Fruit fly (Drosophila melanogaster) whole organism, embryonic: ENCODE measurements around the gene Mst85C.
A peak's percentile ranks its signal among the peaks of the same experiment; 100 is the strongest.

Experiments
- Awh ChIP-seq: fragments of 200-800 bp; sonication (Bioruptor generic); IDR thresholded peaks from 2 replicates; pipeline ENCODE4, ENCODE4 v1.3.6; 2022; ENCODE audit warnings: missing biosample characterization, missing genetic modification characterization
- BEAF-32 ChIP-seq: fragments of 200-800 bp; sonication (Bioruptor generic); optimal IDR thresholded peaks from 3 replicates; lab custom pipeline; 2017; ENCODE audit warnings: missing biosample characterization, missing genetic modification characterization, mild to moderate bottlenecking, moderate library complexity, missing genetic modification reagents
- Blimp-1 ChIP-seq: fragments of 200-800 bp; sonication (Bioruptor generic); optimal IDR thresholded peaks from 3 replicates; lab custom pipeline; 2018; ENCODE audit warnings: missing biosample characterization, missing genetic modification characterization, mild to moderate bottlenecking, moderate library complexity, missing genetic modification reagents
- CG11085 ChIP-seq: fragments of 200-800 bp; sonication (Bioruptor generic); IDR thresholded peaks from 2 replicates; pipeline ENCODE4 v1.3.6; 2022; ENCODE audit warnings: missing biosample characterization, missing genetic modification characterization
- CG11456 ChIP-seq: fragments of 200-800 bp; sonication (Bioruptor generic); IDR thresholded peaks from 3 replicates; pipeline ENCODE4 v1.3.6; 2022; ENCODE audit warnings: missing biosample characterization, missing genetic modification characterization
- CG12236 ChIP-seq: fragments of 200-800 bp; sonication (Bioruptor generic); optimal IDR thresholded peaks from 2 replicates; lab custom pipeline; 2016; ENCODE audit warnings: missing biosample characterization, missing genetic modification characterization
- CG12659 ChIP-seq: fragments of 200-800 bp; sonication (Bioruptor generic); optimal IDR thresholded peaks from 3 replicates; lab custom pipeline; 2017; ENCODE audit warnings: mild to moderate bottlenecking, missing biosample characterization, missing genetic modification reagents, missing genetic modification characterization
- CG13424 ChIP-seq: fragments of 200-800 bp; sonication (Bioruptor generic); optimal IDR thresholded peaks from 2 replicates; lab custom pipeline; 2019; ENCODE audit warnings: missing biosample characterization, mild to moderate bottlenecking, missing genetic modification characterization, moderate library complexity
- CG15269 ChIP-seq: fragments of 200-800 bp; sonication (Bioruptor generic); optimal IDR thresholded peaks from 2 replicates; lab custom pipeline; 2018; ENCODE audit warnings: missing biosample characterization, mild to moderate bottlenecking, missing genetic modification characterization, moderate library complexity
- CG1529 ChIP-seq: fragments of 200-800 bp; sonication (Bioruptor generic); optimal IDR thresholded peaks from 3 replicates; lab custom pipeline; 2018; ENCODE audit warnings: missing biosample characterization, missing genetic modification characterization
- CG15514 ChIP-seq: fragments of 200-800 bp; sonication (Bioruptor generic); optimal IDR thresholded peaks from 3 replicates; lab custom pipeline; 2017; ENCODE audit warnings: missing biosample characterization, missing genetic modification characterization, mild to moderate bottlenecking, moderate library complexity, missing genetic modification reagents
- CG1602 ChIP-seq: fragments of 200-800 bp; sonication (Bioruptor generic); optimal IDR thresholded peaks from 3 replicates; lab custom pipeline; 2016; ENCODE audit warnings: missing biosample characterization, missing genetic modification characterization
- CG16863 ChIP-seq: fragments of 200-800 bp; sonication (Bioruptor generic); optimal IDR thresholded peaks from 3 replicates; lab custom pipeline; 2016; ENCODE audit warnings: missing biosample characterization, missing genetic modification characterization
- CG18262 ChIP-seq: fragments of 200-800 bp; optimal IDR thresholded peaks from 3 replicates; lab custom pipeline; 2019; ENCODE audit warnings: missing biosample characterization, mild to moderate bottlenecking, missing genetic modification characterization, moderate library complexity
- CG2678 ChIP-seq: fragments of 200-800 bp; sonication (Bioruptor generic); optimal IDR thresholded peaks from 3 replicates; lab custom pipeline; 2019; ENCODE audit warnings: missing biosample characterization, mild to moderate bottlenecking, missing genetic modification characterization, moderate library complexity
- CG2889 ChIP-seq: fragments of 200-800 bp; sonication (Bioruptor generic); IDR thresholded peaks from 3 replicates; pipeline ENCODE4 v1.3.6; 2022; ENCODE audit warnings: missing biosample characterization, missing genetic modification characterization
- CG3065 ChIP-seq: fragments of 200-800 bp; sonication (Bioruptor generic); optimal IDR thresholded peaks from 2 replicates; lab custom pipeline; 2016; ENCODE audit warnings: missing biosample characterization, missing genetic modification characterization
- CG32767 ChIP-seq: fragments of 200-800 bp; sonication (Bioruptor generic); IDR thresholded peaks from 2 replicates; pipeline ENCODE4 v1.3.6; 2022; ENCODE audit warnings: missing biosample characterization, missing genetic modification characterization
- CG6689 ChIP-seq: fragments of 200-800 bp; sonication (Bioruptor generic); IDR thresholded peaks from 2 replicates; pipeline ENCODE4 v1.3.6; 2022; ENCODE audit warnings: missing biosample characterization, missing genetic modification characterization
- CG6813 ChIP-seq: fragments of 200-800 bp; sonication (Bioruptor generic); optimal IDR thresholded peaks from 2 replicates; lab custom pipeline; 2017; ENCODE audit warnings: missing biosample characterization, missing genetic modification characterization, mild to moderate bottlenecking, moderate library complexity, missing genetic modification reagents
- CG7357 ChIP-seq: fragments of 200-800 bp; sonication (Bioruptor generic); IDR thresholded peaks from 3 replicates; pipeline ENCODE4 v1.3.6; 2022; ENCODE audit warnings: missing biosample characterization, missing genetic modification characterization
- CG8290 ChIP-seq, 3 experiments: fragments of 200-800 bp; sonication (Bioruptor generic); optimal IDR thresholded peaks; 2 replicates each; lab custom pipeline; 2016 to 2019; ENCODE audit warnings: missing biosample characterization in 3 of 3, missing genetic modification characterization in 3 of 3, mild to moderate bottlenecking in 2 of 3, moderate library complexity in 1 of 3
- CG8388 ChIP-seq: fragments of 200-800 bp; sonication (Bioruptor generic); optimal IDR thresholded peaks from 2 replicates; lab custom pipeline; 2019; ENCODE audit warnings: missing biosample characterization, mild to moderate bottlenecking, missing genetic modification characterization, moderate library complexity
- Med ChIP-seq: fragments of 200-800 bp; sonication (Bioruptor generic); peaks from one replicate; lab custom pipeline; 2016; ENCODE audit warnings: missing biosample characterization, missing genetic modification characterization, mild to moderate bottlenecking, inconsistent platforms, moderate library complexity
- Meics ChIP-seq: fragments of 200-800 bp; sonication (Bioruptor generic); optimal IDR thresholded peaks from 2 replicates; lab custom pipeline; 2017; ENCODE audit warnings: missing biosample characterization, mild to moderate bottlenecking, missing genetic modification characterization
- Myb ChIP-seq: fragments of 200-800 bp; sonication (Bioruptor generic); optimal IDR thresholded peaks from 2 replicates; lab custom pipeline; 2016; ENCODE audit warnings: missing biosample characterization, missing genetic modification characterization
- NFAT ChIP-seq: fragments of 200-800 bp; sonication (Bioruptor generic); IDR thresholded peaks from 2 replicates; pipeline ENCODE4 v1.3.6; 2022; ENCODE audit warnings: missing biosample characterization, missing genetic modification characterization
- Oaz ChIP-seq: fragments of 200-800 bp; sonication (Bioruptor generic); IDR thresholded peaks from 2 replicates; pipeline ENCODE4 v1.3.6; 2022; ENCODE audit warnings: missing biosample characterization, missing genetic modification characterization
- Sox100B ChIP-seq: fragments of 200-800 bp; sonication (Bioruptor generic); optimal IDR thresholded peaks from 3 replicates; lab custom pipeline; 2018; ENCODE audit warnings: missing biosample characterization, mild to moderate bottlenecking, missing genetic modification characterization
- TFAM ChIP-seq: fragments of 200-800 bp; sonication (Bioruptor generic); optimal IDR thresholded peaks from 2 replicates; lab custom pipeline; 2017; ENCODE audit warnings: missing biosample characterization, missing genetic modification characterization, inconsistent platforms
- amos ChIP-seq: fragments of 200-800 bp; sonication (Bioruptor generic); IDR thresholded peaks from 2 replicates; pipeline ENCODE4 v1.3.6; 2022; ENCODE audit warnings: missing biosample characterization, missing genetic modification characterization; ENCODE audit not compliant: partially characterized antibody
- bcd ChIP-seq: fragments of 200-800 bp; sonication (Bioruptor generic); optimal IDR thresholded peaks from 2 replicates; lab custom pipeline; 2017; ENCODE audit warnings: missing biosample characterization, mild to moderate bottlenecking, missing genetic modification characterization
- da ChIP-seq: fragments of 200-800 bp; sonication (Bioruptor generic); optimal IDR thresholded peaks from 2 replicates; lab custom pipeline; 2016; ENCODE audit warnings: missing biosample characterization, missing genetic modification characterization
- disco-r ChIP-seq: fragments of 200-800 bp; sonication (Bioruptor generic); optimal IDR thresholded peaks from 2 replicates; lab custom pipeline; 2016; ENCODE audit warnings: missing biosample characterization, missing genetic modification characterization
- dm ChIP-seq: fragments of 200-800 bp; sonication (Bioruptor generic); optimal IDR thresholded peaks from 3 replicates; lab custom pipeline; 2016; ENCODE audit warnings: missing biosample characterization, missing genetic modification characterization
- dmrt99B ChIP-seq: fragments of 200-800 bp; sonication (Bioruptor generic); optimal IDR thresholded peaks from 2 replicates; lab custom pipeline; 2018; ENCODE audit warnings: missing biosample characterization, mild to moderate bottlenecking, missing genetic modification characterization, moderate library complexity
- esg ChIP-seq: fragments of 200-800 bp; sonication (Bioruptor generic); conservative IDR thresholded peaks from 2 replicates; pipeline ENCODE4 v1.3.6; 2022; ENCODE audit warnings: missing biosample characterization, missing genetic modification characterization
- gem ChIP-seq: fragments of 200-800 bp; sonication (Bioruptor generic); optimal IDR thresholded peaks from 2 replicates; lab custom pipeline; 2019; ENCODE audit warnings: missing biosample characterization, mild to moderate bottlenecking, missing genetic modification characterization, moderate library complexity
- grau ChIP-seq: fragments of 200-800 bp; optimal IDR thresholded peaks from 3 replicates; lab custom pipeline; 2019; ENCODE audit warnings: missing biosample characterization, mild to moderate bottlenecking, missing genetic modification characterization, moderate library complexity
- lab ChIP-seq: fragments of 200-800 bp; sonication (Bioruptor generic); optimal IDR thresholded peaks from 3 replicates; lab custom pipeline; 2017; ENCODE audit warnings: missing biosample characterization, missing genetic modification characterization, mild to moderate bottlenecking, moderate library complexity, missing genetic modification reagents
- sd ChIP-seq: fragments of 200-800 bp; sonication (Bioruptor generic); optimal IDR thresholded peaks from 3 replicates; lab custom pipeline; 2018; ENCODE audit warnings: missing biosample characterization, mild to moderate bottlenecking, missing genetic modification characterization, moderate library complexity
- sens ChIP-seq: fragments of 200-800 bp; sonication (Bioruptor generic); peaks from one replicate; lab custom pipeline; 2016; ENCODE audit warnings: missing biosample characterization, missing genetic modification characterization
- seq ChIP-seq: fragments of 200-800 bp; sonication (Bioruptor generic); IDR thresholded peaks from 2 replicates; pipeline ENCODE4 v1.3.6; 2022; ENCODE audit warnings: missing biosample characterization, missing genetic modification characterization
- slou ChIP-seq: fragments of 200-800 bp; sonication (Bioruptor generic); optimal IDR thresholded peaks from 3 replicates; lab custom pipeline; 2016; ENCODE audit warnings: missing biosample characterization, missing genetic modification characterization
- stwl ChIP-seq: fragments of 200-800 bp; sonication (Bioruptor generic); optimal IDR thresholded peaks from 3 replicates; lab custom pipeline; 2018; ENCODE audit warnings: missing biosample characterization, mild to moderate bottlenecking, missing genetic modification characterization, moderate library complexity
- sug ChIP-seq: fragments of 200-800 bp; optimal IDR thresholded peaks from 2 replicates; lab custom pipeline; 2019; ENCODE audit warnings: missing biosample characterization, mild to moderate bottlenecking, missing genetic modification characterization, moderate library complexity
- tgo ChIP-seq: fragments of 200-800 bp; sonication (Bioruptor generic); IDR thresholded peaks from 3 replicates; pipeline ENCODE4 v1.3.6; 2022; ENCODE audit warnings: missing biosample characterization, missing genetic modification characterization
- wdn ChIP-seq: fragments of 200-800 bp; sonication (Bioruptor generic); IDR thresholded peaks from 2 replicates; pipeline ENCODE4 v1.3.6; 2022; ENCODE audit warnings: missing biosample characterization, missing genetic modification characterization
- zfh2 ChIP-seq: fragments of 200-800 bp; sonication (Bioruptor generic); optimal IDR thresholded peaks from 2 replicates; lab custom pipeline; 2016; ENCODE audit warnings: missing biosample characterization, missing genetic modification characterization

The Mst85C gene

dm6 chr3R:9049091-9049981, 891 bp downstream of the Mst85C start:
- no peak for TF ChIP-seq wdn
- TF ChIP-seq dmrt99B (tag; lab: Kevin White, UChicago): no peak
- TF ChIP-seq stwl (tag; lab: Kevin White, UChicago): no peak
- TF ChIP-seq sug (tag; lab: Kevin White, UChicago): peak; percentile 96
- TF ChIP-seq CG15269 (tag; lab: Kevin White, UChicago): peak; percentile 22
- TF ChIP-seq CG1602: no peak
- no peak for TF ChIP-seq CG32767 (GFP tag; lab: Robert Waterston, UW)
- TF ChIP-seq tgo (GFP tag; lab: Robert Waterston, UW): no peak
- peak; percentile 6 for TF ChIP-seq sd (tag; lab: Kevin White, UChicago)
- TF ChIP-seq sens (GFP tag; lab: Kevin White, UChicago): peak; percentile 77
- TF ChIP-seq CG6689 (GFP tag; lab: Robert Waterston, UW): no peak
- no peak for TF ChIP-seq TFAM
- peak; percentile 53 for TF ChIP-seq Med
- TF ChIP-seq CG3065 (GFP tag; lab: Kevin White, UChicago): no peak
- no peak for TF ChIP-seq Oaz (GFP tag; lab: Robert Waterston, UW)
- peak; percentile 36 for TF ChIP-seq dm
- TF ChIP-seq lab (GFP tag; lab: Kevin White, UChicago): peak; percentile 31
- no peak for TF ChIP-seq CG11456 (GFP tag; lab: Robert Waterston, UW)
- no peak for TF ChIP-seq seq (GFP tag; lab: Robert Waterston, UW)
- TF ChIP-seq bcd (GFP tag; lab: Kevin White, UChicago): no peak
- no peak for TF ChIP-seq CG7357 (GFP tag; lab: Robert Waterston, UW)
- TF ChIP-seq CG1529 (GFP tag; lab: Kevin White, UChicago): no peak
- no peak for TF ChIP-seq CG16863
- TF ChIP-seq CG2678 (tag; lab: Kevin White, UChicago): peak; percentile 11
- no peak for TF ChIP-seq Blimp-1 (GFP tag; lab: Kevin White, UChicago)
- TF ChIP-seq gem: peak; percentile 30
- peak; percentile 94 for TF ChIP-seq CG8388 (GFP tag; lab: Kevin White, UChicago)
- TF ChIP-seq CG2889 (GFP tag; lab: Robert Waterston, UW): no peak
- TF ChIP-seq CG13424 (tag; lab: Kevin White, UChicago): no peak
- TF ChIP-seq BEAF-32 (GFP tag; lab: Kevin White, UChicago): no peak
- TF ChIP-seq Myb (GFP tag; lab: Kevin White, UChicago): no peak
- TF ChIP-seq CG8290 (GFP tag; optimal IDR thresholded peaks at IDR 0.05; lab: Kevin White, UChicago): no peak
- TF ChIP-seq CG8290 (tag; optimal IDR thresholded peaks at IDR 0.05; lab: Kevin White, UChicago): peak in 1 of 2 experiments; percentile 29
- no peak for TF ChIP-seq amos
- TF ChIP-seq CG18262 (tag; lab: Kevin White, UChicago): no peak
- TF ChIP-seq slou (GFP tag; lab: Kevin White, UChicago): no peak
- TF ChIP-seq da: no peak
- no peak for TF ChIP-seq CG12236 (GFP tag; lab: Kevin White, UChicago)
- TF ChIP-seq Sox100B: no peak
- TF ChIP-seq Meics (GFP tag; lab: Kevin White, UChicago): peak; percentile 33
- TF ChIP-seq grau (tag; lab: Kevin White, UChicago): peak; percentile 11
- TF ChIP-seq CG15514 (GFP tag; lab: Kevin White, UChicago): peak; percentile 13
- TF ChIP-seq esg (GFP tag; lab: Robert Waterston, UW): no peak
- TF ChIP-seq CG12659 (GFP tag; lab: Kevin White, UChicago): no peak
- no peak for TF ChIP-seq Awh
- no peak for TF ChIP-seq NFAT (GFP tag; lab: Robert Waterston, UW)
- TF ChIP-seq CG6813 (GFP tag; lab: Kevin White, UChicago): no peak
- TF ChIP-seq CG11085 (GFP tag; lab: Robert Waterston, UW): no peak
- no peak for TF ChIP-seq disco-r (GFP tag; lab: Kevin White, UChicago)
- peak; percentile 11 for TF ChIP-seq zfh2
